Fruit fly (Drosophila melanogaster): ENCODE results near the gene S.

Gene S

DNA sequence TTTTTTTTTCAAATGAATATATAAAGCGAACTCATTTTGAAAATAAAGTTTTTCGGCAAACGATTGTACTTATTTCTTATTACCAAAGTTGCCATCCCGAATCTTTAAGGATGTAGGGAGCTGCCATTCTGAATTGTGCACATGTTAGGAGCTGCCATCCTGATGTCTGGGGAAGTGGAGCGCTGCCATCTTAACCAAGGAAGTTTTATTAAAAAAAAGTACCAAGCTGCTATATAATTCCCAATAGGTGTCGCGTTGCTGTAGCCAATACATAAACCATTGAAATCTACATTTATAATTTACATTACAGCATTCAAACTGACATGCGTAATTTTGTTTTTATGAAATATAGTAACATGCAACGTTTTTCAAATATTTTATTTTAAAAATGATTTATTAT lies 71.1 kb downstream of the S start:
- peak; percentile 56 for TF ChIP-seq Bgb (GFP tag; IDR thresholded peaks at IDR 0.05; ENCODE audit: partially characterized antibody)
- no peak for TF ChIP-seq row (GFP tag; IDR thresholded peaks at IDR 0.05)
- TF ChIP-seq Deaf1 (tag; optimal IDR thresholded peaks at IDR 0.05), result no peak
- TF ChIP-seq CG10321 (GFP tag; IDR thresholded peaks at IDR 0.05), result no peak
- no peak for TF ChIP-seq Hr3 (GFP tag; optimal IDR thresholded peaks at IDR 0.05)
- TF ChIP-seq vvl (GFP tag; IDR thresholded peaks at IDR 0.05), result peak; percentile 41; the same call in 1 of the 2 replicates
- TF ChIP-seq hb (GFP tag; IDR thresholded peaks at IDR 0.05; ENCODE audit: partially characterized antibody), result no peak
- peak; percentile 9 for TF ChIP-seq sug (tag; optimal IDR thresholded peaks at IDR 0.05)
- TF ChIP-seq CG15601 (tag; optimal IDR thresholded peaks at IDR 0.05), result peak; percentile 6
- TF ChIP-seq Max (GFP tag; optimal IDR thresholded peaks at IDR 0.05), result no peak
- peak; percentile 12 for TF ChIP-seq CG10267 (tag; optimal IDR thresholded peaks at IDR 0.05)
- TF ChIP-seq CG13287 (GFP tag; IDR thresholded peaks at IDR 0.05; ENCODE audit: partially characterized antibody), result peak; percentile 13; the same call in 1 of the 2 replicates
- TF ChIP-seq CG8478 (optimal IDR thresholded peaks at IDR 0.05), result peak; percentile 59
- peak; percentile 27 for TF ChIP-seq gem (tag; optimal IDR thresholded peaks at IDR 0.05)
- TF ChIP-seq CG2712 (tag; optimal IDR thresholded peaks at IDR 0.05), result peak; percentile 5
- TF ChIP-seq Opbp (GFP tag; IDR thresholded peaks at IDR 0.05; ENCODE audit: partially characterized antibody), result peak; percentile 45; the same call in 1 of the 3 replicates
- TF ChIP-seq CG32532 (GFP tag; IDR thresholded peaks at IDR 0.05), result peak; percentile 4; the same call in 1 of the 2 replicates
- TF ChIP-seq CG10979 (tag; optimal IDR thresholded peaks at IDR 0.05), result no peak
- peak; percentile 74 for TF ChIP-seq CG3847 (GFP tag; IDR thresholded peaks at IDR 0.05)
- peak; percentile 42 for TF ChIP-seq stwl (tag; optimal IDR thresholded peaks at IDR 0.05)
- TF ChIP-seq Chrac-16 (GFP tag; optimal IDR thresholded peaks at IDR 0.05), result peak; percentile 12
- peak; percentile 58 for TF ChIP-seq amos (GFP tag; IDR thresholded peaks at IDR 0.05; ENCODE audit: partially characterized antibody)
- no peak for TF ChIP-seq Xbp1 (GFP tag; optimal IDR thresholded peaks at IDR 0.05)
- no peak for TF ChIP-seq her (GFP tag; optimal IDR thresholded peaks at IDR 0.05)
- no peak for TF ChIP-seq Fer1 (GFP tag; optimal IDR thresholded peaks at IDR 0.05)
- TF ChIP-seq knrl (GFP tag; IDR thresholded peaks at IDR 0.05; ENCODE audit: partially characterized antibody), result peak; percentile 48; the same call in 1 of the 3 replicates
- TF ChIP-seq CG42726 (GFP tag; IDR thresholded peaks at IDR 0.05; ENCODE audit: partially characterized antibody), result peak; percentile 76
- peak; percentile 36 for TF ChIP-seq Myb (GFP tag; optimal IDR thresholded peaks at IDR 0.05)
- TF ChIP-seq zf30C (GFP tag; optimal IDR thresholded peaks at IDR 0.05), result no peak
- TF ChIP-seq CG8290 (GFP tag; optimal IDR thresholded peaks at IDR 0.05), result no peak
- peak in 1 of 2 experiments; percentile 39 for TF ChIP-seq CG8290 (tag; optimal IDR thresholded peaks at IDR 0.05)
- peak; percentile 36 for TF ChIP-seq yki (optimal IDR thresholded peaks at IDR 0.05)
- peak; percentile 89 for TF ChIP-seq trem (tag; optimal IDR thresholded peaks at IDR 0.05)
- peak; percentile 14; the same call in 1 of the 3 replicates for TF ChIP-seq CG2199 (GFP tag; IDR thresholded peaks at IDR 0.05)
- TF ChIP-seq Dp (GFP tag; optimal IDR thresholded peaks at IDR 0.05), result peak; percentile 24
- no peak for TF ChIP-seq GATAe (GFP tag; conservative IDR thresholded peaks at IDR 0.05)
- TF ChIP-seq caup (GFP tag; optimal IDR thresholded peaks at IDR 0.05; ENCODE audit: severe bottlenecking), result no peak
- TF ChIP-seq ssp (GFP tag; IDR thresholded peaks at IDR 0.05), result no peak
- peak in 1 of 2 experiments; percentile 71 for TF ChIP-seq Pdp1 (GFP tag; optimal IDR thresholded peaks at IDR 0.05)
- no peak for TF ChIP-seq zfh2 (GFP tag; optimal IDR thresholded peaks at IDR 0.05)
- peak in 1 of 2 experiments; percentile 82 for TF ChIP-seq insv (GFP tag; optimal IDR thresholded peaks at IDR 0.05)
- no peak for TF ChIP-seq CG10274 (GFP tag; optimal IDR thresholded peaks at IDR 0.05)
- TF ChIP-seq CG6791 (GFP tag; IDR thresholded peaks at IDR 0.05; ENCODE audit: partially characterized antibody), result peak; percentile 79
- TF ChIP-seq bsh (GFP tag; optimal IDR thresholded peaks at IDR 0.05), result no peak
- no peak for TF ChIP-seq zen2 (GFP tag; IDR thresholded peaks at IDR 0.05; ENCODE audit: partially characterized antibody)
- peak; percentile 75 for TF ChIP-seq CG2116 (GFP tag; optimal IDR thresholded peaks at IDR 0.05)
- peak; percentile 2 for TF ChIP-seq CG11504 (tag; optimal IDR thresholded peaks at IDR 0.05)
- TF ChIP-seq MBD-R2 (GFP tag; IDR thresholded peaks at IDR 0.05), result peak; percentile 30; the same call in 1 of the 2 replicates
- no peak for TF ChIP-seq cg (GFP tag; optimal IDR thresholded peaks at IDR 0.05)
- no peak for TF ChIP-seq CG12219 (GFP tag; optimal IDR thresholded peaks at IDR 0.05)
